Fruit fly (Drosophila melanogaster) whole organism, prepupa: Measurements from ENCODE around the gene Cyp312a1.

Experiments used
- CG31627 ChIP-seq: fragments of 200-800 bp; sonication (Bioruptor generic); optimal IDR thresholded peaks from 3 replicates; lab custom pipeline; 2016; ENCODE audit warnings: missing biosample characterization, missing genetic modification characterization
- CG34406 ChIP-seq: fragments of 200-800 bp; sonication (Bioruptor generic); optimal IDR thresholded peaks from 3 replicates; lab custom pipeline; 2016; ENCODE audit warnings: missing biosample characterization, missing genetic modification characterization
- CG4318 ChIP-seq: fragments of 200-800 bp; sonication (Bioruptor generic); optimal IDR thresholded peaks from 3 replicates; lab custom pipeline; 2017; ENCODE audit warnings: missing biosample characterization, mild to moderate bottlenecking, missing genetic modification characterization
- CG8119 ChIP-seq: fragments of 200-800 bp; sonication (Bioruptor generic); IDR thresholded peaks from 3 replicates; pipeline ENCODE4 v1.3.6; 2022; ENCODE audit warnings: missing biosample characterization, missing genetic modification characterization
- CG8319 ChIP-seq: fragments of 200-800 bp; sonication (Bioruptor generic); optimal IDR thresholded peaks from 3 replicates; lab custom pipeline; 2016; ENCODE audit warnings: missing biosample characterization, missing genetic modification characterization
- CG8632 ChIP-seq: fragments of 200-800 bp; sonication (Bioruptor generic); optimal IDR thresholded peaks from 3 replicates; lab custom pipeline; 2016; ENCODE audit warnings: missing biosample characterization, missing genetic modification characterization
- Ets96B ChIP-seq: fragments of 200-800 bp; optimal IDR thresholded peaks from 2 replicates; lab custom pipeline; 2019; ENCODE audit warnings: missing biosample characterization, mild to moderate bottlenecking, missing genetic modification characterization, moderate library complexity
- Gug ChIP-seq: fragments of 200-800 bp; sonication (Bioruptor generic); IDR thresholded peaks from 2 replicates; pipeline ENCODE4 v1.3.6; 2022; ENCODE audit warnings: missing biosample characterization, missing genetic modification characterization

DNA sequence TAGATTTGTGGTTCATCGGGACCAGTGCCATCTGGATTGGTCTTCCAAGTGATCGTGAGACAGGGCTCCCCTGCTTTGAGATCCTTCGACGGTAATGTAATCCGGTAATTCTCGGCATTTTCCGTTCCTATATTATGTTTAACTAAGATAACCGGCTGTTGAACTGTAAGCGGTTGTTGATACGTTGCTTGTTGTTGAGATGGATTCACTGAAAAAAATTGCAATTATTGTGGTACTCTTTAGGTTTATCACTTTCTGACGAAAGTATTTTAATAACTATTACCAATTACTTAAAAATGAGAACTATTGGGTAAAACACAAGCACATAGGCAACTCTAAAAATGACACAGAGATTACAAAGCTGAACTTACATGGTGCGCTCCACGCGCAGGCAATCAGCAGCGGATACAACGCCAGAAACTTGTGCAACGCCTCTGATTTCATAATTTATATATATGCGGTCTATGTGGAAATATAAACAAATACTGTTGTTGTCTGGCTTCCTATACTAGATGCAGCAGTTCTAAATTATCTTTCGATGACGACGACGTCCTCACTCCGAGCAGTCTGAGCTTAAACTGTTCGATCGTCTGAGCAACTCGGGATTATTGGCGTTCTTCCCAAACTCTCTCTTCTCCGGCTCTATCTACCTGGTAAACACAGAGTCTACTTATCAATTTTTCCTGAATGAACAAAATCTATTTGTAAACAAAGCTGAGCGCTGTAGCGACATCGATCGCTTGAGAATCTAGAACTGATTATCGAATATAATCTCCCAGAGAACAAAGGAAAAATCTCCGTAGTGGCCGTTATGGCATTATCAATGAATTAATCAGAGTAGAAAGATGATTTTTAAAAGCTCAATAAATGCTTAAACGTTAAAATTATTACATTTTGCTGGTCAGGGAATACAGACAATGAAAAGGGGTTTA is 45.5 kb downstream of the Cyp312a1 start, which contains the start of gene CG34253:
- no peak for TF ChIP-seq CG31627 (GFP tag; lab: Kevin White, UChicago)
- no peak for TF ChIP-seq CG8319 (GFP tag; lab: Kevin White, UChicago)
- TF ChIP-seq CG34406 (GFP tag; lab: Kevin White, UChicago): no peak
- no peak for TF ChIP-seq CG8119 (GFP tag; lab: Robert Waterston, UW)
- TF ChIP-seq Ets96B (tag; lab: Kevin White, UChicago): no peak
- no peak for TF ChIP-seq CG4318 (GFP tag; lab: Kevin White, UChicago)
- no peak for TF ChIP-seq CG8632
- no peak for TF ChIP-seq Gug (GFP tag; lab: Robert Waterston, UW)
